Fruit fly (Drosophila melanogaster) whole organism, pupa: ENCODE results near the gene CG11964.

ENCODE experiments used
- CG10348 ChIP-seq: fragments of 200-800 bp; sonication (Bioruptor generic); IDR thresholded peaks from 2 replicates; pipeline ENCODE4 v1.3.6; 2022; ENCODE audit warnings: missing biosample characterization, missing genetic modification characterization
- CG12605 ChIP-seq: fragments of 200-800 bp; sonication (Bioruptor generic); IDR thresholded peaks from 2 replicates; pipeline ENCODE4 v1.3.6; 2022; ENCODE audit warnings: missing biosample characterization, missing genetic modification characterization
- CG13204 ChIP-seq: fragments of 200-800 bp; sonication (Bioruptor generic); optimal IDR thresholded peaks from 2 replicates; lab custom pipeline; 2018; ENCODE audit warnings: missing biosample characterization, mild to moderate bottlenecking, missing genetic modification characterization, moderate library complexity
- CG14655 ChIP-seq: fragments of 200-800 bp; sonication (Bioruptor generic); optimal IDR thresholded peaks from 3 replicates; lab custom pipeline; 2017; ENCODE audit warnings: mild to moderate bottlenecking, missing biosample characterization, missing genetic modification reagents, missing genetic modification characterization
- CG15710 ChIP-seq: fragments of 200-800 bp; sonication (Bioruptor generic); optimal IDR thresholded peaks from 2 replicates; lab custom pipeline; 2018; ENCODE audit warnings: missing biosample characterization, mild to moderate bottlenecking, missing genetic modification characterization, moderate library complexity
- CG17806 ChIP-seq: fragments of 200-800 bp; sonication (Bioruptor generic); optimal IDR thresholded peaks from 2 replicates; lab custom pipeline; 2018; ENCODE audit warnings: missing biosample characterization, mild to moderate bottlenecking, missing genetic modification characterization, moderate library complexity
- CG32121 ChIP-seq: fragments of 200-800 bp; sonication (Bioruptor generic); IDR thresholded peaks from 2 replicates; pipeline ENCODE4 v1.3.6; 2022; ENCODE audit warnings: missing biosample characterization, missing genetic modification characterization
- CG34367 ChIP-seq: fragments of 200-800 bp; sonication (Bioruptor generic); optimal IDR thresholded peaks from 2 replicates; lab custom pipeline; 2018; ENCODE audit warnings: missing biosample characterization, mild to moderate bottlenecking, missing genetic modification characterization
- CG4496 ChIP-seq: fragments of 200-800 bp; sonication (Bioruptor generic); IDR thresholded peaks from 3 replicates; pipeline ENCODE4 v1.3.6; 2022; ENCODE audit warnings: missing biosample characterization, missing genetic modification characterization
- CG8159 ChIP-seq: fragments of 200-800 bp; sonication (Bioruptor generic); optimal IDR thresholded peaks from 3 replicates; lab custom pipeline; 2018; ENCODE audit warnings: missing biosample characterization, mild to moderate bottlenecking, missing genetic modification characterization, moderate library complexity
- CG8301 ChIP-seq: fragments of 200-800 bp; sonication (Bioruptor generic); optimal IDR thresholded peaks from 2 replicates; lab custom pipeline; 2018; ENCODE audit warnings: missing biosample characterization, mild to moderate bottlenecking, missing genetic modification characterization
- CG9948 ChIP-seq: fragments of 200-800 bp; sonication (Bioruptor generic); optimal IDR thresholded peaks from 2 replicates; lab custom pipeline; 2018; ENCODE audit warnings: missing biosample characterization, mild to moderate bottlenecking, missing genetic modification characterization, moderate library complexity
- D1 ChIP-seq: fragments of 200-800 bp; sonication (Bioruptor generic); optimal IDR thresholded peaks from 2 replicates; lab custom pipeline; 2018; ENCODE audit warnings: missing biosample characterization, mild to moderate bottlenecking, missing genetic modification characterization, moderate library complexity
- EcR ChIP-seq: fragments of 200-800 bp; sonication (Bioruptor generic); optimal IDR thresholded peaks from 3 replicates; lab custom pipeline; 2019; ENCODE audit warnings: missing biosample characterization, missing genetic modification characterization, mild to moderate bottlenecking, moderate library complexity, missing genetic modification reagents
- Ets98B ChIP-seq: fragments of 200-800 bp; sonication (Bioruptor generic); IDR thresholded peaks from 2 replicates; pipeline ENCODE4 v1.3.6; 2022; ENCODE audit warnings: missing biosample characterization, missing genetic modification characterization
- Pif1A ChIP-seq: fragments of 200-800 bp; sonication (Bioruptor generic); optimal IDR thresholded peaks from 3 replicates; lab custom pipeline; 2016; ENCODE audit warnings: missing biosample characterization, missing genetic modification characterization
- Pif1B ChIP-seq: fragments of 200-800 bp; sonication (Bioruptor generic); optimal IDR thresholded peaks from 3 replicates; lab custom pipeline; 2016; ENCODE audit warnings: missing biosample characterization, missing genetic modification characterization
- Snoo ChIP-seq: fragments of 200-800 bp; sonication (Bioruptor generic); optimal IDR thresholded peaks from 3 replicates; lab custom pipeline; 2017; ENCODE audit warnings: missing biosample characterization, mild to moderate bottlenecking, missing genetic modification characterization, inconsistent platforms
- fd96Ca ChIP-seq: fragments of 200-800 bp; sonication (Bioruptor generic); IDR thresholded peaks from 3 replicates; pipeline ENCODE4 v1.3.6; 2022; ENCODE audit warnings: missing biosample characterization, missing genetic modification characterization
- gl ChIP-seq: fragments of 200-800 bp; sonication (Bioruptor generic); optimal IDR thresholded peaks from 2 replicates; lab custom pipeline; 2018; ENCODE audit warnings: missing biosample characterization, mild to moderate bottlenecking, missing genetic modification characterization
- rn ChIP-seq: fragments of 200-800 bp; sonication (Bioruptor generic); IDR thresholded peaks from 2 replicates; pipeline ENCODE4 v1.3.6; 2022; ENCODE audit warnings: missing biosample characterization, missing genetic modification characterization

CG11964 gene

DNA sequence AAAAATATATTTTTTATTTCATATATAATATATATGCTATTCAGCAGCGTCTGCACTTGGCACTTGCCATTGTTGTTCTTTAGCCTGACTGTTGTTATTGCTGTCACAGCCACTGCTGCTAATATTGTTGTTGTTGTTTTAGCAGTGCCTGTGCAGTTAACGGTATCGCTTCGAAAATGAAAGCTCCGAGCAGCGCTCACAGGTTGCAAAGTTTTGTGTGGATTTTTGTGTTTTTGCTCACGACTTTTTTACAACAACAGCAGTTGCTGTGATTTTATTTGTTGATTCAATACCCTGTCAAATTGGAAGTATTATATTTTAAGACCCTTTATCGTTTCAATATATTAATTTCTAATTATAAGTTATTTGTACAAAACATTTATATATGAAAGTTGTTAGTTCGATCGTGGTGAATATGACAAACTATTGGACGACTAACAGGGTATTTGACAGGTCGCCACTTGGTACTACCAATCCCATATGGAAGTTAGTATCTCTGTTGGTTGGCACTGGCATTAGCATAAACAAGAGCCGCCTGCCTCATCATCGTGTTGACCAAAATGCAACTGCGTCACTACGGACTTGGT is 19.0 kb upstream of the CG11964 start:
- TF ChIP-seq CG32121 = peak; percentile 25; the same call in 1 of the 2 replicates
- TF ChIP-seq D1 (tag; lab: Kevin White, UChicago) = no peak
- no peak for TF ChIP-seq CG14655 (GFP tag; lab: Kevin White, UChicago)
- TF ChIP-seq CG12605 = no peak
- TF ChIP-seq CG4496 = no peak
- TF ChIP-seq CG34367 (tag; lab: Kevin White, UChicago) = no peak
- TF ChIP-seq CG8159 (tag; lab: Kevin White, UChicago) = no peak
- TF ChIP-seq CG9948 = no peak
- TF ChIP-seq CG10348 (GFP tag; lab: Robert Waterston, UW) = no peak
- peak; percentile 61 for TF ChIP-seq Ets98B (GFP tag; lab: Robert Waterston, UW)
- TF ChIP-seq Pif1B (GFP tag; lab: Kevin White, UChicago) = peak; percentile 10
- TF ChIP-seq CG15710 = no peak
- TF ChIP-seq EcR (GFP tag; lab: Kevin White, UChicago) = no peak
- no peak for TF ChIP-seq gl
- TF ChIP-seq CG8301 (tag; lab: Kevin White, UChicago) = no peak
- no peak for TF ChIP-seq rn (GFP tag; lab: Robert Waterston, UW)
- TF ChIP-seq fd96Ca (GFP tag; lab: Robert Waterston, UW) = peak; percentile 36; the same call in 1 of the 3 replicates

DNA sequence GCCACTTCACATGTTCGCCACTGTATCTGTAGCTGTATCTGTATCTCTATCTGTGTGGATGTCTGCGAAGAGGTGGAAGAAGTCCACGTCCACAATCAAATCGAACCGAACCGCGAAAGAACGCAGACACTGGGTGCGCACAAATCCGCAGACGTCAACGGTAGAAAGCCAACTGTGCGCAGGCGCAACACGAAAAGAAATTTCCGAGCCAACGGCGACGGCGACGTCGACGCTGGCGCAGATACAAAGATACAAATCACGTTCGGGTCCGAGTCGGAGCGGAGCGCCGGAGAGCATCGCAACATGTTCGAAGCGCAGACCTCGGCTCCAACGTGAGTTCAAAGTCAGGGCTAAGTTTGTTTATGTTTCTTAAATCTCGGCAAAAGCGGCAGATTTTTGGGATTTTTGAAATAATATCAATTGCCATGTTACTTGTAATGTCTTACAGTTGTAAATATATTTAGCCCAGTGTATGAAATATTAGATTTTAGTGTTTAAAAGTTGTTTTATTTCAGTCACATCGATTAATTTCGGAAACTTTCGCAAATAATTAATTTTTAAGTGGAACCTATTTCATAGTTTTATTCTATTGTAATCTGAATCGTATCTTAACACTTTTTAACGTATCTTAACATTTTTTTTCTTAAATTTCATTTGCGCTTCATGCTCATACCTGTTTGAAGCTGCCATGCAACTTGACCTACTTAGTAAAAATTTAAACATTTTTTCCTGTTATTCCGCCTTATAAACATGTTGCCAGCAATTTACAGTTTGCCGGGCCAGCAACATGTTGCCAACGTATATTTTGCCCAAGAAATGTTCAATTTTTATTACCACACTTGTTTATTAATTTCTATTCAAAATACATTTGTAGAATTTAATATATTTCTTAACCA is 18.3 kb upstream of the CG11964 start, which contains the start of gene ich:
Gene ich, minus strand, starts transcription at position 178 of the 896 bp plus-strand sequence.
- TF ChIP-seq Pif1B (GFP tag; lab: Kevin White, UChicago) (no peak), CG10348 (GFP tag; lab: Robert Waterston, UW) (no peak), EcR (GFP tag; lab: Kevin White, UChicago) (peak; percentile 4), fd96Ca (GFP tag; lab: Robert Waterston, UW) (0 out of 3 replicates have a peak, but pooled peaks have one; percentile 31), CG8159 (tag; lab: Kevin White, UChicago) (no peak)
- TF ChIP-seq, all 21 proteins: peak for 2

dm6 chr3R:8960329-8960728 is 15.5 kb upstream of the CG11964 start:
- TF ChIP-seq CG32121 (peak; percentile 53; the same call in 1 of the 2 replicates), CG14655 (GFP tag; lab: Kevin White, UChicago) (peak; percentile 43), CG8301 (tag; lab: Kevin White, UChicago) (peak; percentile 53), CG15710 (no peak)

DNA sequence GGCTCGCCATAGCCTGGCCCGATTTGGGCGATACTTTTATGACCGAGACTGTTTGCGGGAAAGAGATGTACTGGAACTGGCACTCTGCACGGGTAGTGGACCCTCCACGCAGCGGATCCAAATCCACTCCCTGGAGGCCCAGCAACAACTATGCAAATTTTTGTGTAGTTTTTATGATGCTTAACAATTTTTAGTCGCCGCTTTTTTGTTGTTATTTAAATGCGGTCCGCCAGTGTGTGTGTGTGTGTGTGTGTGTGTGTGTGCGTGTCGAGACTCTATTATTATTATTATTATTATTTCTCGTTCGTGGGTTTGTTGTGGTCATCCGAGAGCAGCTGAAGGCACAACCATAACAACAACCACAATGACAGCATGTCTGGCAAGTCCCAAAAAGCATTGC is 14.3 kb upstream of the CG11964 start:
- no peak for TF ChIP-seq CG4496
- TF ChIP-seq CG17806 (tag; lab: Kevin White, UChicago) = no peak
- TF ChIP-seq CG14655 (GFP tag; lab: Kevin White, UChicago) = no peak
- TF ChIP-seq fd96Ca (GFP tag; lab: Robert Waterston, UW) = no peak
- TF ChIP-seq CG9948 = no peak
- no peak for TF ChIP-seq CG15710
- TF ChIP-seq CG34367 (tag; lab: Kevin White, UChicago) = no peak
- TF ChIP-seq, all 21 proteins: peak for 0

- TF ChIP-seq CG12605 = peak; percentile 51; the same call in 1 of the 2 replicates
- TF ChIP-seq CG17806 (tag; lab: Kevin White, UChicago) = peak; percentile 81
- TF ChIP-seq Pif1B (GFP tag; lab: Kevin White, UChicago) = peak; percentile 25
- 0 out of 2 replicates have a peak, but pooled peaks have one; percentile 12 for TF ChIP-seq CG10348 (GFP tag; lab: Robert Waterston, UW)
- peak; percentile 76 for TF ChIP-seq CG14655 (GFP tag; lab: Kevin White, UChicago)
- TF ChIP-seq CG8301 (tag; lab: Kevin White, UChicago) = peak; percentile 74
- TF ChIP-seq Ets98B (GFP tag; lab: Robert Waterston, UW) = peak; percentile 78
- peak; percentile 78 for TF ChIP-seq CG4496
- peak; percentile 56 for TF ChIP-seq CG15710
- no peak; the same call in 2 of the 3 replicates for TF ChIP-seq fd96Ca (GFP tag; lab: Robert Waterston, UW)
- peak; percentile 24 for TF ChIP-seq CG13204 (GFP tag; lab: Kevin White, UChicago)
- no peak for TF ChIP-seq rn (GFP tag; lab: Robert Waterston, UW)
- no peak for TF ChIP-seq D1 (tag; lab: Kevin White, UChicago)
- peak; percentile 68 for TF ChIP-seq CG34367 (tag; lab: Kevin White, UChicago)
- no peak for TF ChIP-seq Snoo (tag; lab: Kevin White, UChicago)
- peak; percentile 70 for TF ChIP-seq CG8159 (tag; lab: Kevin White, UChicago)
- peak; percentile 22 for TF ChIP-seq Pif1A (GFP tag; lab: Kevin White, UChicago)
- 0 out of 2 replicates have a peak, but pooled peaks have one; percentile 28 for TF ChIP-seq CG32121
- TF ChIP-seq CG9948 = peak; percentile 74
- TF ChIP-seq EcR (GFP tag; lab: Kevin White, UChicago) = no peak
- TF ChIP-seq gl = no peak
Measured at dm6 chr3R:8958300-8958699, 13.5 kb upstream of the CG11964 start.

dm6 chr3R:8957739-8958138 is 12.9 kb upstream of the CG11964 start:
- TF ChIP-seq CG17806 (tag; lab: Kevin White, UChicago) (peak; percentile 33), CG32121 (no peak), CG15710 (peak; percentile 28), Pif1B (GFP tag; lab: Kevin White, UChicago) (peak; percentile 9), CG8159 (tag; lab: Kevin White, UChicago) (peak; percentile 48), CG10348 (GFP tag; lab: Robert Waterston, UW) (no peak), EcR (GFP tag; lab: Kevin White, UChicago) (no peak), CG14655 (GFP tag; lab: Kevin White, UChicago) (peak; percentile 38), CG13204 (GFP tag; lab: Kevin White, UChicago) (no peak), CG8301 (tag; lab: Kevin White, UChicago) (peak; percentile 20), CG34367 (tag; lab: Kevin White, UChicago) (peak; percentile 24), Pif1A (GFP tag; lab: Kevin White, UChicago) (peak; percentile 38), CG9948 (peak; percentile 11)
